Worm (Caenorhabditis elegans) whole organism, midembryonic: Measurements from ENCODE around the gene C15C8.5.

Experiments
- cog-1 ChIP-seq: sonication (generic microtip); optimal IDR thresholded peaks from 2 replicates; lab custom pipeline; 2016; ENCODE audit warnings: missing genetic modification characterization, missing compliant biosample characterization
- klf-2 ChIP-seq: fragments of 200-800 bp; sonication (Bioruptor generic); conservative IDR thresholded peaks from 2 replicates; pipeline ENCODE4 v1.3.6; 2022; ENCODE audit warnings: missing genetic modification reagents, missing genetic modification characterization, missing compliant biosample characterization

- TF ChIP-seq cog-1 (tag; lab: Kevin White, UChicago) (no peak), klf-2 (GFP tag; lab: Robert Waterston, UW) (no peak)
These were observed 38.5 kb downstream of the C15C8.5 start for ce11 chrV:12786340-12786739.
